Fruit fly (Drosophila melanogaster): ENCODE measurements around the gene CG42779.

The CG42779 gene

DNA sequence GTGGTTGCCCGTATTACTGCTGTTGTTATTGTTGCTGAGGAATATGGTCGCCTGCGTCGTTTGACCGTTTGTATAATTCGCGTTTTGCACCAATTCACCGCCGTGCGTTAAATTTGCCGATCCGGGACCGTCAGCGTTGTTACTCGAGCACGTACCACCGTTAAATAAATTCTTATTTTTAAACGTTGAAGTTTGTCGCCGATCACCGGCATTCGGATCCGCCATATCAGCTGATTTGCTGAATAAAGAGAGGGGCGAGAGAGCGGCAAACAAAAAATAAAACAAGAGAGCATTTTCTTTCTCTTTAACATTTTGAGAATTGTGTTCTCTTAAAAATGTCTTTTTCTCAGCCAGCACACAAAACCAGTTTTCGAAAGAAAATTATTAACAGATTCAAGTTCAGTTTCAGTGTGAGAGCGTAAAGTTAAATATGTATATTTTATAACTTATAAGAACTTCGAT lies 2.4 kb upstream of the CG42779 start (continued):
- peak; percentile 60 for TF ChIP-seq CG13287 (GFP tag; IDR thresholded peaks at IDR 0.05; ENCODE audit: partially characterized antibody)
- TF ChIP-seq CG3281 (GFP tag; optimal IDR thresholded peaks at IDR 0.05) = peak; percentile 42

dm6 chr3R:17120165-17120564 lies 1.2 kb upstream of the CG42779 start, which contains the start of gene CG34278:
Gene CG34278 (plus strand): TSS chr3R:17120465.
- peak; percentile 12 for TF ChIP-seq sens (GFP tag)
- TF ChIP-seq MESR4 (GFP tag; optimal IDR thresholded peaks at IDR 0.05) = no peak

DNA sequence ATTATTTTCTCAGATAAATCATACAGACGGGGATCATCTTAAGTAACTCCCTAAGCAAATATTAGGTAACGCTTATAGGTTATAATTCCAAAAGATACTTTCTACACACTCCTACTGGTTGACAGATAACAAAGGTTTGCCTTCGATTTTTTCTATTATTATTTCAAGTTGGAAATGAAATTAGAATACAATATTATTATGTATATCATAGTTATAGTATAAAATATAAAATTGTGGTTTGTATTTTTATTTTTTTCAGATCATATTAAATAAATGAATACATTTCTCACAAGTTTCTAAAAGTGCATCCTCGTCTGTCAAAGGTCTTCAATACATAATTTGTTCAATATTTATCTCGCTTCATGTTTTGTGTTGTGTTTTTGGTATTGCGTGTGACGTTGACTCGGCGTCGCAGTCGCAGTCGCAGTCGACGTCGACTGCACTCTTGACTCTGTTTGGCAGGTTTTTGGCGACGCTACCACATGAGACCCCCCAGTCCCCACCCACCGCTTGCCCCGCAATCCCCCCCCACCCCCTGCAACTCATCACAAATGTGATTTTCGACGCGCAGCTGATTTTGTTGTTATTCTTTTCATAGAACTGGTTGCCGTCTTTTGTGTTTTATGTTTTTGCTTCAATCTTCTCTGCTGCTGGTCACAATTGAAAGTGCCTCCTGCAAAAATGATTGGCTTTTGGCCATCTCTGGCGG lies 1.6 kb downstream of the CG42779 start:
- TF ChIP-seq dysf (GFP tag; IDR thresholded peaks at IDR 0.05) (0 out of 3 replicates have a peak, but pooled peaks have one; percentile 10), CG8281 (tag; optimal IDR thresholded peaks at IDR 0.05) (peak; percentile 95), sens (GFP tag) (peak; percentile 5), CG2678 (tag; optimal IDR thresholded peaks at IDR 0.05) (peak; percentile 14), Stat92E (GFP tag; optimal IDR thresholded peaks at IDR 0.05) (no peak), CG7839 (tag; optimal IDR thresholded peaks at IDR 0.05) (peak; percentile 7), CG17361 (GFP tag; IDR thresholded peaks at IDR 0.05) (0 out of 3 replicates have a peak, but pooled peaks have one; percentile 14), Adf1 (GFP tag; IDR thresholded peaks at IDR 0.05) (peak; percentile 73), gem (tag; optimal IDR thresholded peaks at IDR 0.05) (peak; percentile 31), dmrt99B (tag; optimal IDR thresholded peaks at IDR 0.05) (peak; percentile 27), CG31441 (GFP tag; IDR thresholded peaks at IDR 0.05) (0 out of 2 replicates have a peak, but pooled peaks have one; percentile 37), en (GFP tag; optimal IDR thresholded peaks at IDR 0.05) (no peak), CG6175 (GFP tag; IDR thresholded peaks at IDR 0.05) (peak; percentile 87), chinmo (GFP tag; IDR thresholded peaks at IDR 0.05; ENCODE audit: partially characterized antibody) (peak; percentile 88; the same call in 3 of the 4 replicates), Hr51 (GFP tag; optimal IDR thresholded peaks at IDR 0.05) (peak in 1 of 2 experiments; percentile 40), ATbp (GFP tag; optimal IDR thresholded peaks at IDR 0.05) (no peak), Sox102F (GFP tag; optimal IDR thresholded peaks at IDR 0.05) (peak; percentile 18), CG13287 (GFP tag; IDR thresholded peaks at IDR 0.05; ENCODE audit: partially characterized antibody) (no peak), CHES-1-like (GFP tag; optimal IDR thresholded peaks at IDR 0.05) (no peak), rib (GFP tag; IDR thresholded peaks at IDR 0.05) (peak; percentile 24; the same call in 1 of the 2 replicates), Trl (optimal IDR thresholded peaks at IDR 0.05) (no peak), Trl (GFP tag; optimal IDR thresholded peaks at IDR 0.05) (no peak), crol (GFP tag; IDR thresholded peaks at IDR 0.05) (peak; percentile 91)

DNA sequence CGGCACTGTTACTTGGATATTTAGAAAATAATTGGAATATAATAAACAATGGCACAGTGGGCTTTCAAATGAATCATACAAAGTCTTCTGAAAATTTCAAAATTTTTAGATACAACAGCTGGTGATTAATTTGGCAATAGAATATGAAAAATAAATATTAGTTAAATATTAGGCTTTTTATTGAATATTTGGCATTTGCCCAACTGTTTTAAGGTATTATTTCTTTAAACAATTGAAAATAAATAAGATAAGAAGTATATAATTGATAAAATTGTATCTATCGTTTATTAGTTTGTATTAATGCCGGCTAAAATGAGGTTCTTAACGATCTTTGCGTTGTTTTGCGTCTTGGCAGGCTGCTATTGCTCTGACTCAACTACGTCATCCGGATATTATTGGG lies 2.8 kb downstream of the CG42779 start, which contains the start of gene CG45079:
Gene CG45079, plus strand, starts transcription at position 301 of the 400 bp plus-strand sequence.
- TF ChIP-seq fd96Cb (tag; optimal IDR thresholded peaks at IDR 0.05) = no peak
- TF ChIP-seq Taf1 (GFP tag; IDR thresholded peaks at IDR 0.05) = no peak
- no peak for TF ChIP-seq CG11696 (GFP tag; IDR thresholded peaks at IDR 0.05)
- TF ChIP-seq bcd (GFP tag; optimal IDR thresholded peaks at IDR 0.05) = no peak
- TF ChIP-seq scrt (GFP tag; optimal IDR thresholded peaks at IDR 0.05) = no peak
- no peak for TF ChIP-seq Fer1 (GFP tag; optimal IDR thresholded peaks at IDR 0.05)

All from whole organism, embryonic.